Fruit fly (Drosophila melanogaster): Measurements from ENCODE around the gene Nhe3.

Nhe3 gene

DNA sequence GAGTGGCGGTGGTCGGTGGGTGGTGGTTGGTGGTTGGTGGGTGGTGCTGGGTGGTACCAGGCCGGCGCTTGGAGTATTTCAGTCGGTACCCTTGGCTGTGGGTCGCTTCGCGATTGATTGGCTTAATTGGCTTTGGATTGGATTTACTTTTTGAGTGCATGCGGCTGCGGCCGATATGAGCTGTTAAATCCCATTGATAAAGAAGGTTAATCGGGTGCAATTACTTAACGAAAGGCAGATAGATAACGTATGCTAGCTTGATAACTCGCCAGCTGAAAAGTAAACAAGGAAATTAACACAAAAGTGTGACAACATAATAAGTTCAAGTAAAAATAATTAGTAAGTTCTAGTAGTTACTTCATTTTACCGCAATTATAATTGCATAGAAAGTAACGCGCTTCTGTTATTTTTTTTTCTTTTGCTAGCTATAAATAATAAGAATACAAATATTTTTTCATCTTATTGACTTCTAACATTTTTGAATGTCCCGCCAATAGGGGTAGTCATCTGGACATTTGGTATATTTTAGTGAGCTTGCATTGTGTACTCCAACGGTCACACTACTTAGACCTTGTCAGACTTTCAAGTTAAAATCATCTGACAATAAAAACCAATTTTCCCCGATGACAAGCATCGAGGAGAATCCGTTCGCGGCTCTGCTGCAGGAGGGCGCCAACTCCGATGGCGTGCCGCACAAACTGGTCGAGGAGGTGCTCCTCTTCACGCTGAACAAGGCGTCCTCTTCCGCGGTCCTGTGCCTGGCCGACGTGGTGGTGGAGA lies 26.0 kb downstream of the Nhe3 start, which contains the start of the genes CG31636 and Ube4A (continued):
- TF ChIP-seq Med (GFP tag) (peak; percentile 75), Hr78 (GFP tag; optimal IDR thresholded peaks at IDR 0.05) (no peak), Neu2 (GFP tag; optimal IDR thresholded peaks at IDR 0.05; ENCODE audit: borderline replicate concordance) (no peak)

DNA sequence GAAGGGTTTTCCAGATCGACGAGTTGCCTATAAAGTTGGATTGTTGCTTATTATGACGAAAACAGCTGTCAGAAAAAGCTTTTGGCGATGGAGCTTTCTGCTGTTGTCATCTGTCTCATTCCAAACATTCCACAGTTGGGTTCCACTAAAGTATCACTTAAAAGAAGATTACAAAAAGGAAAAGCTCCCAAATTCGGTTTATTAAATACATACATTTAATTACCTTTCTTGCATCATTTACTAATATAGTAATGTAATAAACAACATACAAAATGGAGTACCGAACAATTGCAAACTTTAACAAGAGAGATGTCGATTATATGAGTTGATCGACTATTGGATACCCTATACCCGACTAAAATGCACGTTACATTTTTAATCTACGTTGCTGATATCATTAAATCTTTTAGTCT lies 27.9 kb downstream of the Nhe3 start, which contains the start of gene CG31633:
CG31633 (minus strand) TSS at position 58 of the 413 bp plus-strand sequence.
- TF ChIP-seq hb (GFP tag; IDR thresholded peaks at IDR 0.05; ENCODE audit: partially characterized antibody) (peak; percentile 85), CG6791 (GFP tag; IDR thresholded peaks at IDR 0.05; ENCODE audit: partially characterized antibody) (peak; percentile 72; the same call in 2 of the 3 replicates), CG17612 (GFP tag; IDR thresholded peaks at IDR 0.05) (no peak), org-1 (GFP tag; optimal IDR thresholded peaks at IDR 0.05) (no peak), CG7963 (GFP tag; IDR thresholded peaks at IDR 0.05; ENCODE audit: partially characterized antibody) (peak; percentile 82), sd (tag; optimal IDR thresholded peaks at IDR 0.05) (peak; percentile 89), HLH4C (GFP tag; IDR thresholded peaks at IDR 0.05; ENCODE audit: partially characterized antibody) (peak; percentile 94), danr (GFP tag; IDR thresholded peaks at IDR 0.05) (no peak), vnd (GFP tag; IDR thresholded peaks at IDR 0.05; ENCODE audit: partially characterized antibody) (peak; percentile 77), run (tag; optimal IDR thresholded peaks at IDR 0.05) (no peak), pfk (GFP tag; optimal IDR thresholded peaks at IDR 0.05) (peak; percentile 96), Sox102F (GFP tag; optimal IDR thresholded peaks at IDR 0.05) (no peak), Pdp1 (GFP tag; optimal IDR thresholded peaks at IDR 0.05) (peak in 1 of 2 experiments; percentile 48), CG7745 (tag; optimal IDR thresholded peaks at IDR 0.05) (no peak), MBD-R2 (GFP tag; IDR thresholded peaks at IDR 0.05) (peak; percentile 54; the same call in 1 of the 2 replicates), CG4360 (GFP tag; IDR thresholded peaks at IDR 0.05) (no peak), CG3163 (GFP tag; optimal IDR thresholded peaks at IDR 0.05) (no peak), Meics (GFP tag; optimal IDR thresholded peaks at IDR 0.05) (no peak), Ravus (GFP tag; IDR thresholded peaks at IDR 0.05) (no peak), inv (GFP tag; IDR thresholded peaks at IDR 0.05; ENCODE audit: partially characterized antibody) (peak; percentile 40; the same call in 1 of the 2 replicates), Bgb (GFP tag; IDR thresholded peaks at IDR 0.05; ENCODE audit: partially characterized antibody) (peak; percentile 73), CG14050 (GFP tag; IDR thresholded peaks at IDR 0.05) (no peak), tna (GFP tag; IDR thresholded peaks at IDR 0.05; ENCODE audit: partially characterized antibody) (peak; percentile 95), D19B (GFP tag; optimal IDR thresholded peaks at IDR 0.05) (peak; percentile 77), bab2 (GFP tag; optimal IDR thresholded peaks at IDR 0.05) (no peak), CG17802 (tag; optimal IDR thresholded peaks at IDR 0.05) (no peak), crp (GFP tag; optimal IDR thresholded peaks at IDR 0.05) (peak in 1 of 2 experiments; percentile 79), CG16813 (GFP tag; IDR thresholded peaks at IDR 0.05; ENCODE audit: partially characterized antibody) (peak; percentile 70), Mes4 (GFP tag; optimal IDR thresholded peaks at IDR 0.05) (no peak), CoRest (tag; optimal IDR thresholded peaks at IDR 0.05) (no peak), CG16815 (GFP tag; optimal IDR thresholded peaks at IDR 0.05) (no peak), Adf1 (GFP tag; IDR thresholded peaks at IDR 0.05) (no peak), pzg (GFP tag; optimal IDR thresholded peaks at IDR 0.05) (peak; percentile 10), Trl (optimal IDR thresholded peaks at IDR 0.05) (no peak), Trl (GFP tag; optimal IDR thresholded peaks at IDR 0.05) (no peak), HLH3B (GFP tag; IDR thresholded peaks at IDR 0.05) (no peak), CG3847 (GFP tag; IDR thresholded peaks at IDR 0.05) (no peak), row (GFP tag; IDR thresholded peaks at IDR 0.05) (0 out of 3 replicates have a peak, but pooled peaks have one; percentile 15), CG9609 (GFP tag; optimal IDR thresholded peaks at IDR 0.05) (no peak), sna (GFP tag; IDR thresholded peaks at IDR 0.05; ENCODE audit: partially characterized antibody) (peak; percentile 78; the same call in 1 of the 2 replicates), CG16779 (GFP tag; IDR thresholded peaks at IDR 0.05) (no peak), Dll (GFP tag; IDR thresholded peaks at IDR 0.05; ENCODE audit: partially characterized antibody) (peak; percentile 71)
